Worm (Caenorhabditis elegans): ENCODE measurements around the gene K02F6.6.
"Not testable (repeated sequence)": the region's sequence is repeated elsewhere in the genome, so short reads cannot be mapped to it uniquely, and the experiment has no call there.

The K02F6.6 gene

ce11 chrII:2525652-2526051, 4.9 kb upstream of the K02F6.6 start:
- no peak for TF ChIP-seq nhr-28 (tag; optimal IDR thresholded peaks at IDR 0.05)
- TF ChIP-seq mml-1 (tag; optimal IDR thresholded peaks at IDR 0.05): no peak
- TF ChIP-seq elt-3 (tag; optimal IDR thresholded peaks at IDR 0.05): no peak
- no peak for TF ChIP-seq jun-1 (tag; optimal IDR thresholded peaks at IDR 0.05)
- no peak for TF ChIP-seq nhr-67 (tag; optimal IDR thresholded peaks at IDR 0.05)
- no peak for TF ChIP-seq ZK546.5 (tag; optimal IDR thresholded peaks at IDR 0.05)
- no peak for TF ChIP-seq unc-39 (tag; optimal IDR thresholded peaks at IDR 0.05)
- TF ChIP-seq nhr-25 (tag; optimal IDR thresholded peaks at IDR 0.05): no peak
- no peak for TF ChIP-seq unc-62 (GFP tag; optimal IDR thresholded peaks at IDR 0.05)
- TF ChIP-seq nfya-1 (tag; optimal IDR thresholded peaks at IDR 0.05; ENCODE audit: insufficient read depth): no peak
- TF ChIP-seq lin-39 (tag; optimal IDR thresholded peaks at IDR 0.05): no peak
- TF ChIP-seq fkh-10 (GFP tag; optimal IDR thresholded peaks at IDR 0.05): no peak

- TF ChIP-seq egl-27 (tag; optimal IDR thresholded peaks at IDR 0.05) (no peak), ceh-16 (tag; optimal IDR thresholded peaks at IDR 0.05) (no peak)
Measured at ce11 chrII:2526887-2527286, 3.7 kb upstream of the K02F6.6 start.

ce11 chrII:2534459-2534858, 3.9 kb downstream of the K02F6.6 start, which contains the start of gene K02F6.5:
TSS of gene K02F6.5 (plus strand) at chrII:2534759.
- TF ChIP-seq lsy-12, egl-27, skn-1 (tag; optimal IDR thresholded peaks at IDR 0.05): not testable (repeated sequence)

ce11 chrII:2534952-2535351, 4.4 kb downstream of the K02F6.6 start, which contains the start of gene K02F6.8:
TSS of gene K02F6.8 (minus strand) at chrII:2535052.
- not testable (repeated sequence) for TF ChIP-seq pha-4 (tag; optimal IDR thresholded peaks at IDR 0.05); nfya-1 (tag; optimal IDR thresholded peaks at IDR 0.05; ENCODE audit: insufficient read depth); nhr-11 (tag; optimal IDR thresholded peaks at IDR 0.05)

- no peak for TF ChIP-seq nhr-67 (tag; optimal IDR thresholded peaks at IDR 0.05)
- no peak for TF ChIP-seq lin-15B (tag; optimal IDR thresholded peaks at IDR 0.05)
- TF ChIP-seq elt-2 (tag; optimal IDR thresholded peaks at IDR 0.05): no peak
- TF ChIP-seq ceh-28 (tag; optimal IDR thresholded peaks at IDR 0.05): no peak
- no peak for TF ChIP-seq aly-2 (tag; optimal IDR thresholded peaks at IDR 0.05)
Measured at ce11 chrII:2537754-2538153, 7.2 kb downstream of the K02F6.6 start, which contains the start of gene K02F6.7. TSS of gene K02F6.7 (minus strand) at chrII:2537854.

- TF ChIP-seq unc-39 (tag; optimal IDR thresholded peaks at IDR 0.05) (no peak), nhr-67 (tag; optimal IDR thresholded peaks at IDR 0.05) (no peak), mml-1 (tag; optimal IDR thresholded peaks at IDR 0.05) (no peak), fkh-10 (GFP tag; optimal IDR thresholded peaks at IDR 0.05) (no peak), lin-15B (tag; optimal IDR thresholded peaks at IDR 0.05) (no peak), egl-5 (tag; optimal IDR thresholded peaks at IDR 0.05) (no peak), hmg-11 (tag; optimal IDR thresholded peaks at IDR 0.05) (no peak), ceh-82 (tag; optimal IDR thresholded peaks at IDR 0.05) (no peak), daf-12 (tag; optimal IDR thresholded peaks at IDR 0.05) (no peak), nhr-237 (tag; optimal IDR thresholded peaks at IDR 0.05) (no peak), R02D3.7 (tag; optimal IDR thresholded peaks at IDR 0.05) (no peak), aly-2 (tag; optimal IDR thresholded peaks at IDR 0.05) (no peak)
Measured at ce11 chrII:2538194-2538593, 7.6 kb downstream of the K02F6.6 start, which contains the start of gene K02F6.4. TSS of gene K02F6.4 (plus strand) at chrII:2538494.

- TF ChIP-seq nhr-77 (tag; optimal IDR thresholded peaks at IDR 0.05): no peak
- no peak for TF ChIP-seq fos-1 (tag; optimal IDR thresholded peaks at IDR 0.05)
- no peak for TF ChIP-seq ztf-11 (tag; optimal IDR thresholded peaks at IDR 0.05)
- no peak for TF ChIP-seq nhr-25 (tag; optimal IDR thresholded peaks at IDR 0.05)
- no peak for TF ChIP-seq tbx-2 (tag; optimal IDR thresholded peaks at IDR 0.05)
- TF ChIP-seq pqm-1 (tag; optimal IDR thresholded peaks at IDR 0.05): no peak
Measured at ce11 chrII:2545925-2546324, 15.3 kb downstream of the K02F6.6 start, which contains the start of gene K02F6.3. TSS of gene K02F6.3 (plus strand) at chrII:2546225.
